Worm (Caenorhabditis elegans): ENCODE data around the gene dnj-7.

- no peak for TF ChIP-seq che-1 (tag; optimal IDR thresholded peaks at IDR 0.05)
- no peak for TF ChIP-seq tbx-2 (tag; optimal IDR thresholded peaks at IDR 0.05)
- no peak for TF ChIP-seq nfya-1 (tag; optimal IDR thresholded peaks at IDR 0.05)
- TF ChIP-seq pha-4 (tag; optimal IDR thresholded peaks at IDR 0.05), result no peak
- no peak for TF ChIP-seq ama-1 (optimal IDR thresholded peaks at IDR 0.05)
- TF ChIP-seq dmd-4 (tag; optimal IDR thresholded peaks at IDR 0.05; ENCODE audit: borderline replicate concordance), result no peak
Observed at ce11 chrX:7200475-7200874, 6.1 kb downstream of the dnj-7 start.

Measured in whole organism, late embryonic.